Fruit fly (Drosophila melanogaster) whole organism, embryonic: ENCODE data around the gene Rrp46.
A peak's percentile ranks its signal among the peaks of the same experiment; 100 is the strongest.

Source experiments
- B-H1 ChIP-seq: fragments of 200-800 bp; sonication (Bioruptor generic); IDR thresholded peaks from 3 replicates; pipeline ENCODE4 v1.3.6; 2022; ENCODE audit warnings: missing biosample characterization, missing genetic modification characterization
- Bdp1 ChIP-seq: fragments of 200-800 bp; sonication (Bioruptor generic); optimal IDR thresholded peaks from 3 replicates; lab custom pipeline; 2016; ENCODE audit warnings: missing biosample characterization, missing genetic modification characterization
- Bgb ChIP-seq: fragments of 200-800 bp; sonication (Bioruptor generic); IDR thresholded peaks from 2 replicates; pipeline ENCODE4 v1.3.6; 2022; ENCODE audit warnings: missing biosample characterization, missing genetic modification characterization; ENCODE audit not compliant: partially characterized antibody
- CG10209 ChIP-seq: fragments of 200-800 bp; sonication (Bioruptor generic); optimal IDR thresholded peaks from 3 replicates; lab custom pipeline; 2017; ENCODE audit warnings: missing biosample characterization, mild to moderate bottlenecking, missing genetic modification characterization, missing genetic modification reagents
- CG11398 ChIP-seq: fragments of 200-800 bp; sonication (Bioruptor generic); optimal IDR thresholded peaks from 2 replicates; lab custom pipeline; 2016; ENCODE audit warnings: missing biosample characterization, missing genetic modification characterization
- CG12659 ChIP-seq: fragments of 200-800 bp; sonication (Bioruptor generic); optimal IDR thresholded peaks from 3 replicates; lab custom pipeline; 2017; ENCODE audit warnings: mild to moderate bottlenecking, missing biosample characterization, missing genetic modification reagents, missing genetic modification characterization
- CG12744 ChIP-seq: fragments of 200-800 bp; sonication (Bioruptor generic); optimal IDR thresholded peaks from 2 replicates; lab custom pipeline; 2016; ENCODE audit warnings: missing biosample characterization, missing genetic modification characterization
- CG15269 ChIP-seq: fragments of 200-800 bp; sonication (Bioruptor generic); optimal IDR thresholded peaks from 2 replicates; lab custom pipeline; 2018; ENCODE audit warnings: missing biosample characterization, mild to moderate bottlenecking, missing genetic modification characterization, moderate library complexity
- CG15479 ChIP-seq: fragments of 200-800 bp; sonication (Bioruptor generic); optimal IDR thresholded peaks from 3 replicates; lab custom pipeline; 2019; ENCODE audit warnings: missing biosample characterization, mild to moderate bottlenecking, missing genetic modification characterization, moderate library complexity
- CG15514 ChIP-seq: fragments of 200-800 bp; sonication (Bioruptor generic); optimal IDR thresholded peaks from 3 replicates; lab custom pipeline; 2017; ENCODE audit warnings: missing biosample characterization, missing genetic modification characterization, mild to moderate bottlenecking, moderate library complexity, missing genetic modification reagents
- CG16813 ChIP-seq: fragments of 200-800 bp; sonication (Bioruptor generic); IDR thresholded peaks from 3 replicates; pipeline ENCODE4 v1.3.6; 2022; ENCODE audit warnings: missing biosample characterization, missing genetic modification characterization; ENCODE audit not compliant: partially characterized antibody
- CG17328 ChIP-seq: fragments of 200-800 bp; sonication (Bioruptor generic); IDR thresholded peaks from 2 replicates; pipeline ENCODE4 v1.3.6; 2022; ENCODE audit warnings: missing biosample characterization, missing genetic modification characterization
- CG17359 ChIP-seq: fragments of 200-800 bp; sonication (Bioruptor generic); optimal IDR thresholded peaks from 3 replicates; lab custom pipeline; 2018; ENCODE audit warnings: missing biosample characterization, mild to moderate bottlenecking, missing genetic modification characterization, moderate library complexity
- CG18619 ChIP-seq: fragments of 200-800 bp; sonication (Bioruptor generic); optimal IDR thresholded peaks from 3 replicates; lab custom pipeline; 2017; ENCODE audit warnings: missing biosample characterization, mild to moderate bottlenecking, missing genetic modification characterization
- CG34224 ChIP-seq: fragments of 200-800 bp; sonication (Bioruptor generic); IDR thresholded peaks from 3 replicates; pipeline ENCODE4 v1.3.6; 2022; ENCODE audit warnings: missing biosample characterization, missing genetic modification characterization; ENCODE audit not compliant: partially characterized antibody
- CG34376 ChIP-seq: fragments of 200-800 bp; sonication (Bioruptor generic); optimal IDR thresholded peaks from 2 replicates; lab custom pipeline; 2018; ENCODE audit warnings: missing biosample characterization, mild to moderate bottlenecking, missing genetic modification characterization
- CG4328 ChIP-seq: fragments of 200-800 bp; sonication (Bioruptor generic); optimal IDR thresholded peaks from 3 replicates; lab custom pipeline; 2017; ENCODE audit warnings: missing biosample characterization, missing genetic modification reagents, missing genetic modification characterization
- CG7839 ChIP-seq: fragments of 200-800 bp; sonication (Bioruptor generic); optimal IDR thresholded peaks from 3 replicates; lab custom pipeline; 2018; ENCODE audit warnings: missing biosample characterization, mild to moderate bottlenecking, missing genetic modification characterization, moderate library complexity
- CG8388 ChIP-seq: fragments of 200-800 bp; sonication (Bioruptor generic); optimal IDR thresholded peaks from 2 replicates; lab custom pipeline; 2019; ENCODE audit warnings: missing biosample characterization, mild to moderate bottlenecking, missing genetic modification characterization, moderate library complexity
- CG9876 ChIP-seq: fragments of 200-800 bp; sonication (Bioruptor generic); optimal IDR thresholded peaks from 2 replicates; lab custom pipeline; 2016; ENCODE audit warnings: missing biosample characterization, missing genetic modification characterization
- CoRest ChIP-seq: fragments of 200-800 bp; sonication (Bioruptor generic); optimal IDR thresholded peaks from 3 replicates; lab custom pipeline; 2018; ENCODE audit warnings: missing biosample characterization, mild to moderate bottlenecking, missing genetic modification characterization, moderate library complexity
- Dref ChIP-seq: fragments of 200-800 bp; sonication (Bioruptor generic); IDR thresholded peaks from 2 replicates; pipeline ENCODE4 v1.3.6; 2022; ENCODE audit warnings: missing biosample characterization, missing genetic modification characterization
- H15 ChIP-seq: fragments of 200-800 bp; sonication (Bioruptor generic); IDR thresholded peaks from 3 replicates; pipeline ENCODE4 v1.3.6; 2022; ENCODE audit warnings: missing biosample characterization, missing genetic modification characterization
- Hr78 ChIP-seq, 2 experiments: fragments of 200-800 bp in 1 of 2; fragments of >200 bp in 1 of 2; sonication (Bioruptor generic) in 1 of 2; optimal IDR thresholded peaks; 2 replicates each; lab custom pipeline; 2017 to 2019; ENCODE audit warnings: missing biosample characterization in 2 of 2, missing genetic modification characterization in 2 of 2, mild to moderate bottlenecking in 1 of 2, moderate library complexity in 1 of 2
- Mad ChIP-seq: fragments of 200-800 bp; sonication (Bioruptor generic); optimal IDR thresholded peaks from 2 replicates; lab custom pipeline; 2016; ENCODE audit warnings: missing biosample characterization, missing genetic modification characterization
- Nf-YC ChIP-seq: fragments of 200-800 bp; optimal IDR thresholded peaks from 3 replicates; lab custom pipeline; 2019; ENCODE audit warnings: missing biosample characterization, mild to moderate bottlenecking, missing genetic modification characterization, moderate library complexity
- PHDP ChIP-seq: fragments of 200-800 bp; sonication (Bioruptor generic); optimal IDR thresholded peaks from 3 replicates; lab custom pipeline; 2018; ENCODE audit warnings: missing biosample characterization, mild to moderate bottlenecking, missing genetic modification characterization, moderate library complexity
- Scr ChIP-seq: fragments of 200-800 bp; sonication (Bioruptor generic); IDR thresholded peaks from 2 replicates; pipeline ENCODE4 v1.3.6; 2022; ENCODE audit warnings: missing biosample characterization, missing genetic modification characterization; ENCODE audit not compliant: partially characterized antibody
- Sin3A ChIP-seq: fragments of >200 bp; optimal IDR thresholded peaks from 2 replicates; lab custom pipeline; 2018
- Sox100B ChIP-seq: fragments of 200-800 bp; sonication (Bioruptor generic); optimal IDR thresholded peaks from 3 replicates; lab custom pipeline; 2018; ENCODE audit warnings: missing biosample characterization, mild to moderate bottlenecking, missing genetic modification characterization
- Xrp1 ChIP-seq: fragments of 200-800 bp; sonication (Bioruptor generic); IDR thresholded peaks from 2 replicates; pipeline ENCODE4 v1.3.6; 2022; ENCODE audit warnings: missing biosample characterization, missing genetic modification characterization
- ato ChIP-seq: fragments of 200-800 bp; sonication (Bioruptor generic); IDR thresholded peaks from 2 replicates; pipeline ENCODE4 v1.3.6; 2022; ENCODE audit warnings: missing biosample characterization, missing genetic modification characterization; ENCODE audit not compliant: partially characterized antibody
- hb ChIP-seq: fragments of 200-800 bp; sonication (Bioruptor generic); IDR thresholded peaks from 3 replicates; pipeline ENCODE4 v1.3.6; 2022; ENCODE audit warnings: missing biosample characterization, missing genetic modification characterization; ENCODE audit not compliant: partially characterized antibody
- insv ChIP-seq, 2 experiments: fragments of 200-800 bp; sonication (Bioruptor generic); optimal IDR thresholded peaks; 3 replicates each; lab custom pipeline; 2016 to 2018; ENCODE audit warnings: missing biosample characterization in 2 of 2, missing genetic modification characterization in 2 of 2
- inv ChIP-seq: fragments of 200-800 bp; sonication (Bioruptor generic); IDR thresholded peaks from 2 replicates; pipeline ENCODE4 v1.3.6; 2022; ENCODE audit warnings: missing biosample characterization, missing genetic modification characterization; ENCODE audit not compliant: partially characterized antibody
- knrl ChIP-seq: fragments of 200-800 bp; sonication (Bioruptor generic); IDR thresholded peaks from 3 replicates; pipeline ENCODE4 v1.3.6; 2022; ENCODE audit warnings: missing biosample characterization, missing genetic modification characterization; ENCODE audit not compliant: partially characterized antibody
- lab ChIP-seq: fragments of 200-800 bp; sonication (Bioruptor generic); optimal IDR thresholded peaks from 3 replicates; lab custom pipeline; 2017; ENCODE audit warnings: missing biosample characterization, missing genetic modification characterization, mild to moderate bottlenecking, moderate library complexity, missing genetic modification reagents
- lov ChIP-seq, 2 experiments: fragments of 200-800 bp in 1 of 2; fragments of >200 bp in 1 of 2; sonication (Bioruptor generic) in 1 of 2; IDR thresholded peaks in 1 of 2; optimal IDR thresholded peaks in 1 of 2; 2 replicates in 1 of 2; 3 replicates in 1 of 2; pipeline versions ENCODE4 v1.3.6 to Lab custom; 2017 to 2022; ENCODE audit warnings: missing biosample characterization in 1 of 2, missing genetic modification characterization in 1 of 2
- mirr ChIP-seq: fragments of 200-800 bp; sonication (Bioruptor generic); optimal IDR thresholded peaks from 3 replicates; lab custom pipeline; 2018; ENCODE audit warnings: missing biosample characterization, mild to moderate bottlenecking, missing genetic modification characterization
- mld ChIP-seq: fragments of 200-800 bp; sonication (Bioruptor generic); IDR thresholded peaks from 3 replicates; pipeline ENCODE4 v1.3.6; 2022; ENCODE audit warnings: missing biosample characterization, missing genetic modification characterization; ENCODE audit not compliant: partially characterized antibody
- nerfin-2 ChIP-seq: fragments of 200-800 bp; sonication (Bioruptor generic); IDR thresholded peaks from 2 replicates; pipeline ENCODE4 v1.3.6; 2022; ENCODE audit warnings: missing biosample characterization, missing genetic modification characterization; ENCODE audit not compliant: partially characterized antibody
- phol ChIP-seq: fragments of 200-800 bp; sonication (Bioruptor generic); optimal IDR thresholded peaks from 3 replicates; lab custom pipeline; 2018; ENCODE audit warnings: missing biosample characterization, mild to moderate bottlenecking, missing genetic modification characterization, moderate library complexity
- pzg ChIP-seq: fragments of 200-800 bp; sonication (Bioruptor generic); optimal IDR thresholded peaks from 3 replicates; lab custom pipeline; 2018; ENCODE audit warnings: missing biosample characterization, mild to moderate bottlenecking, missing genetic modification characterization, moderate library complexity
- row ChIP-seq: fragments of 200-800 bp; sonication (Bioruptor generic); IDR thresholded peaks from 3 replicates; pipeline ENCODE4 v1.3.6; 2022; ENCODE audit warnings: missing biosample characterization, missing genetic modification characterization
- vnd ChIP-seq: fragments of 200-800 bp; sonication (Bioruptor generic); IDR thresholded peaks from 3 replicates; pipeline ENCODE4 v1.3.6; 2022; ENCODE audit warnings: missing biosample characterization, missing genetic modification characterization; ENCODE audit not compliant: partially characterized antibody
- zen ChIP-seq: fragments of 200-800 bp; sonication (Bioruptor generic); optimal IDR thresholded peaks from 3 replicates; lab custom pipeline; 2018; ENCODE audit warnings: missing biosample characterization, mild to moderate bottlenecking, missing genetic modification characterization, moderate library complexity

Rrp46 gene

dm6 chr3R:10412550-10413459 lies at the start of gene Rrp46, which contains the start of gene Irp-1B (continued):
- TF ChIP-seq Scr (GFP tag; lab: Robert Waterston, UW), result peak; percentile 88
- TF ChIP-seq Nf-YC (tag; lab: Kevin White, UChicago), result peak; percentile 10
- no peak for TF ChIP-seq H15 (GFP tag; lab: Robert Waterston, UW)
- peak; percentile 14 for TF ChIP-seq CG10209
- peak; percentile 93 for TF ChIP-seq CG16813 (GFP tag; lab: Robert Waterston, UW)
- TF ChIP-seq Mad (GFP tag; lab: Kevin White, UChicago), result no peak
- TF ChIP-seq B-H1 (GFP tag; lab: Robert Waterston, UW), result no peak
- peak; percentile 99 for TF ChIP-seq nerfin-2 (GFP tag; lab: Robert Waterston, UW)
- TF ChIP-seq CG12744 (GFP tag; lab: Kevin White, UChicago), result no peak
- TF ChIP-seq PHDP (tag; lab: Kevin White, UChicago), result no peak
- TF ChIP-seq CG17359 (tag; lab: Kevin White, UChicago), result no peak
- TF ChIP-seq lov (optimal IDR thresholded peaks at IDR 0.05; lab: Kevin White, UChicago), result no peak
- TF ChIP-seq lov (GFP tag; IDR thresholded peaks at IDR 0.05; lab: Robert Waterston, UW), result no peak
- TF ChIP-seq CG34224 (GFP tag; lab: Robert Waterston, UW), result peak; percentile 95
- TF ChIP-seq CG7839 (tag; lab: Kevin White, UChicago), result no peak
- no peak for TF ChIP-seq CG8388 (GFP tag; lab: Kevin White, UChicago)
- no peak for TF ChIP-seq CG34376
- peak; percentile 65 for TF ChIP-seq CG15479 (GFP tag; lab: Kevin White, UChicago)
- no peak for TF ChIP-seq CG9876
- TF ChIP-seq ato, result peak; percentile 96
- TF ChIP-seq CG15269 (tag; lab: Kevin White, UChicago), result no peak
- peak; percentile 44 for TF ChIP-seq pzg (GFP tag; lab: Kevin White, UChicago)
- TF ChIP-seq CG12659 (GFP tag; lab: Kevin White, UChicago), result peak; percentile 27
- no peak for TF ChIP-seq CG18619 (GFP tag; lab: Kevin White, UChicago)
- peak; percentile 37; the same call in 1 of the 3 replicates for TF ChIP-seq row (GFP tag; lab: Robert Waterston, UW)
- TF ChIP-seq mirr (GFP tag; lab: Kevin White, UChicago), result no peak
- peak; percentile 17 to 93 for TF ChIP-seq insv (GFP tag; optimal IDR thresholded peaks at IDR 0.05; lab: Kevin White, UChicago)
- peak; percentile 2 for TF ChIP-seq zen (tag; lab: Kevin White, UChicago)
- peak; percentile 15 for TF ChIP-seq CoRest (tag; lab: Kevin White, UChicago)
- no peak for TF ChIP-seq CG17328 (GFP tag; lab: Robert Waterston, UW)
- TF ChIP-seq phol (tag; lab: Kevin White, UChicago), result peak; percentile 33
- peak; percentile 14 for TF ChIP-seq Sox100B (GFP tag; lab: Kevin White, UChicago)
- peak; percentile 96 for TF ChIP-seq mld (GFP tag; lab: Robert Waterston, UW)
- TF ChIP-seq CG15514, result peak; percentile 79
- no peak for TF ChIP-seq CG11398 (GFP tag; lab: Kevin White, UChicago)
- TF ChIP-seq knrl (GFP tag; lab: Robert Waterston, UW), result peak; percentile 77
- no peak for TF ChIP-seq CG4328 (GFP tag; lab: Kevin White, UChicago)
- no peak for TF ChIP-seq Xrp1 (GFP tag; lab: Robert Waterston, UW)
- TF ChIP-seq vnd (GFP tag; lab: Robert Waterston, UW), result peak; percentile 92
- TF ChIP-seq hb (GFP tag; lab: Robert Waterston, UW), result peak; percentile 98
- peak; percentile 54 for TF ChIP-seq Sin3A (lab: Kevin White, UChicago)
- peak; percentile 84 for TF ChIP-seq inv (GFP tag; lab: Robert Waterston, UW)
- TF ChIP-seq Dref, result peak; percentile 88
- peak; percentile 24 for TF ChIP-seq lab (GFP tag; lab: Kevin White, UChicago)
- no peak for TF ChIP-seq Bdp1 (GFP tag; lab: Kevin White, UChicago)
- peak in 1 of 2 experiments; percentile 34 for TF ChIP-seq Hr78 (GFP tag; optimal IDR thresholded peaks at IDR 0.05; lab: Kevin White, UChicago)
- peak; percentile 92 for TF ChIP-seq Bgb (GFP tag; lab: Robert Waterston, UW)
